Worm (Caenorhabditis elegans) whole organism, L4 larva: ENCODE measurements around the gene Y102A5C.2.

Source experiments
- madf-5 ChIP-seq, 2 experiments: fragments of 200-800 bp; sonication (Bioruptor generic); IDR thresholded peaks; 2 replicates each; pipeline ENCODE4 v1.3.6; 2022; ENCODE audit warnings: missing compliant biosample characterization in 2 of 2, missing genetic modification characterization in 2 of 2
- pha-4 ChIP-seq, 2 experiments: fragments of 150-350 bp in 1 of 2; fragments of 200-800 bp in 1 of 2; sonication (Bioruptor generic) in 1 of 2; IDR thresholded peaks in 1 of 2; optimal IDR thresholded peaks in 1 of 2; 2 replicates each; pipeline versions ENCODE4 v1.3.6 to Lab custom; 2014 to 2022; ENCODE audit warnings: missing genetic modification characterization in 2 of 2, missing genetic modification reagents in 2 of 2, missing biosample characterization in 1 of 2, missing compliant biosample characterization in 1 of 2

DNA sequence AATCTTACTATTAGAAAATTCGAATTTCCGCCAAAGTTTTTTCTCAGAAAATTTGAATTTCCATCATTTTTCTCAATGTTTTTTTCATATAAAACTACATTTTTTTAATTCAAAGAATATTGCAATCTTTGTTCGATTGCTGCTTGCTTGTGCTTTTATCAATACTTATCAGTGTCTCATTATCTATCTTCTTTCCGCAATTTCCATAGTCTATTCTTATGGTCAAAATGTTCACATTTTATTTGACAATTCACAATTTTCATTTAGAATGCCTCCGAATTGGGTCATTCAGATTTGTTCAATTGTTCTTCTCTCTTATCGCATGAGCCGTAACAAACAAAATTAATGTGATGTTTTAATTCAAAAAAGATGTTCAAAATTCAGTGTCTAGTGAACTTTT, 7.2 kb upstream of the Y102A5C.2 start:
- TF ChIP-seq madf-5 (GFP tag; IDR thresholded peaks at IDR 0.05; lab: Robert Waterston, UW) (no peak), pha-4 (GFP tag; IDR thresholded peaks at IDR 0.05; lab: Robert Waterston, UW) (no peak), pha-4 (tag; optimal IDR thresholded peaks at IDR 0.05; lab: Kevin White, UChicago) (no peak)
